Fruit fly (Drosophila melanogaster) whole organism, embryonic: ENCODE data around the gene Kdm3.
A peak's percentile ranks its signal among the peaks of the same experiment; 100 is the strongest.

ENCODE experiments used
- B-H2 ChIP-seq: fragments of 200-800 bp; sonication (Bioruptor generic); optimal IDR thresholded peaks from 2 replicates; lab custom pipeline; 2018; ENCODE audit warnings: missing biosample characterization, mild to moderate bottlenecking, missing genetic modification characterization
- CG10959 ChIP-seq: fragments of 200-800 bp; sonication (Bioruptor generic); IDR thresholded peaks from 2 replicates; pipeline ENCODE4 v1.3.6; 2022; ENCODE audit warnings: missing biosample characterization, missing genetic modification characterization
- CG11504 ChIP-seq: fragments of 200-800 bp; sonication (Bioruptor generic); optimal IDR thresholded peaks from 3 replicates; lab custom pipeline; 2019; ENCODE audit warnings: missing biosample characterization, mild to moderate bottlenecking, missing genetic modification characterization, moderate library complexity
- CG12744 ChIP-seq: fragments of 200-800 bp; sonication (Bioruptor generic); optimal IDR thresholded peaks from 2 replicates; lab custom pipeline; 2016; ENCODE audit warnings: missing biosample characterization, missing genetic modification characterization
- CG12769 ChIP-seq: fragments of 200-800 bp; sonication (Bioruptor generic); optimal IDR thresholded peaks from 2 replicates; lab custom pipeline; 2019; ENCODE audit warnings: missing biosample characterization, mild to moderate bottlenecking, missing genetic modification characterization, moderate library complexity
- CG1647 ChIP-seq: fragments of 200-800 bp; sonication (Bioruptor generic); optimal IDR thresholded peaks from 3 replicates; lab custom pipeline; 2016; ENCODE audit warnings: missing biosample characterization, missing genetic modification characterization
- CG17829 ChIP-seq: fragments of 200-800 bp; optimal IDR thresholded peaks from 2 replicates; lab custom pipeline; 2019; ENCODE audit warnings: missing biosample characterization, mild to moderate bottlenecking, missing genetic modification characterization, moderate library complexity
- CG3065 ChIP-seq: fragments of 200-800 bp; sonication (Bioruptor generic); optimal IDR thresholded peaks from 2 replicates; lab custom pipeline; 2016; ENCODE audit warnings: missing biosample characterization, missing genetic modification characterization
- CG31365 ChIP-seq: fragments of 200-800 bp; sonication (Bioruptor generic); optimal IDR thresholded peaks from 2 replicates; lab custom pipeline; 2018; ENCODE audit warnings: missing biosample characterization, mild to moderate bottlenecking, missing genetic modification characterization
- CG32772 ChIP-seq: fragments of 200-800 bp; sonication (Bioruptor generic); IDR thresholded peaks from 2 replicates; pipeline ENCODE4 v1.3.6; 2022; ENCODE audit warnings: missing biosample characterization, missing genetic modification characterization
- CG34376 ChIP-seq: fragments of 200-800 bp; sonication (Bioruptor generic); optimal IDR thresholded peaks from 2 replicates; lab custom pipeline; 2018; ENCODE audit warnings: missing biosample characterization, mild to moderate bottlenecking, missing genetic modification characterization
- CG4328 ChIP-seq: fragments of 200-800 bp; sonication (Bioruptor generic); optimal IDR thresholded peaks from 3 replicates; lab custom pipeline; 2017; ENCODE audit warnings: missing biosample characterization, missing genetic modification reagents, missing genetic modification characterization
- CG4617 ChIP-seq: fragments of 200-800 bp; sonication (Bioruptor generic); optimal IDR thresholded peaks from 3 replicates; lab custom pipeline; 2016; ENCODE audit warnings: missing biosample characterization, missing genetic modification characterization, borderline replicate concordance
- CG7928 ChIP-seq: fragments of 200-800 bp; sonication (Bioruptor generic); optimal IDR thresholded peaks from 2 replicates; lab custom pipeline; 2017; ENCODE audit warnings: missing biosample characterization, mild to moderate bottlenecking, missing genetic modification characterization
- CoRest ChIP-seq: fragments of 200-800 bp; sonication (Bioruptor generic); optimal IDR thresholded peaks from 3 replicates; lab custom pipeline; 2018; ENCODE audit warnings: missing biosample characterization, mild to moderate bottlenecking, missing genetic modification characterization, moderate library complexity
- Eip74EF ChIP-seq, 2 experiments: fragments of 200-800 bp in 1 of 2; fragments of >200 bp in 1 of 2; sonication (Bioruptor generic) in 1 of 2; optimal IDR thresholded peaks; 2 replicates each; lab custom pipeline; 2017 to 2019; ENCODE audit warnings: missing biosample characterization in 2 of 2, missing genetic modification characterization in 2 of 2, mild to moderate bottlenecking in 1 of 2, moderate library complexity in 1 of 2
- Elba2 ChIP-seq: fragments of 200-800 bp; sonication (Bioruptor generic); optimal IDR thresholded peaks from 3 replicates; lab custom pipeline; 2016; ENCODE audit warnings: missing biosample characterization, missing genetic modification characterization
- Fer2 ChIP-seq: fragments of 200-800 bp; sonication (Bioruptor generic); optimal IDR thresholded peaks from 2 replicates; lab custom pipeline; 2018; ENCODE audit warnings: missing biosample characterization, mild to moderate bottlenecking, missing genetic modification characterization, moderate library complexity
- H2.0 ChIP-seq: fragments of 200-800 bp; sonication (Bioruptor generic); IDR thresholded peaks from 2 replicates; pipeline ENCODE4 v1.3.6; 2022; ENCODE audit warnings: missing biosample characterization, missing genetic modification characterization
- HLH4C ChIP-seq: fragments of 200-800 bp; sonication (Bioruptor generic); IDR thresholded peaks from 3 replicates; pipeline ENCODE4 v1.3.6; 2022; ENCODE audit warnings: missing biosample characterization, missing genetic modification characterization; ENCODE audit not compliant: partially characterized antibody
- Hmx ChIP-seq: fragments of 200-800 bp; sonication (Bioruptor generic); optimal IDR thresholded peaks from 2 replicates; lab custom pipeline; 2016; ENCODE audit warnings: missing biosample characterization, missing genetic modification characterization
- Hr39 ChIP-seq: fragments of >200 bp; optimal IDR thresholded peaks from 2 replicates; lab custom pipeline; 2017
- Hsf ChIP-seq: fragments of 200-800 bp; sonication (Bioruptor generic); optimal IDR thresholded peaks from 3 replicates; lab custom pipeline; 2016; ENCODE audit warnings: missing biosample characterization, missing genetic modification characterization
- MBD-R2 ChIP-seq: fragments of 200-800 bp; sonication (Bioruptor generic); IDR thresholded peaks from 2 replicates; pipeline ENCODE4 v1.3.6; 2022; ENCODE audit warnings: missing biosample characterization, missing genetic modification characterization
- MTF-1 ChIP-seq: fragments of 200-800 bp; sonication (Bioruptor generic); optimal IDR thresholded peaks from 2 replicates; lab custom pipeline; 2018; ENCODE audit warnings: missing biosample characterization, mild to moderate bottlenecking, missing genetic modification characterization, borderline replicate concordance
- Meics ChIP-seq: fragments of 200-800 bp; sonication (Bioruptor generic); optimal IDR thresholded peaks from 2 replicates; lab custom pipeline; 2017; ENCODE audit warnings: missing biosample characterization, mild to moderate bottlenecking, missing genetic modification characterization
- Sin3A ChIP-seq: fragments of >200 bp; optimal IDR thresholded peaks from 2 replicates; lab custom pipeline; 2018
- Spps ChIP-seq: fragments of 200-800 bp; sonication (Bioruptor generic); optimal IDR thresholded peaks from 2 replicates; lab custom pipeline; 2018; ENCODE audit warnings: missing biosample characterization, mild to moderate bottlenecking, missing genetic modification characterization
- Vsx1 ChIP-seq: fragments of 200-800 bp; sonication (Bioruptor generic); optimal IDR thresholded peaks from 2 replicates; lab custom pipeline; 2017; ENCODE audit warnings: missing biosample characterization, mild to moderate bottlenecking, missing genetic modification characterization, missing genetic modification reagents
- Xbp1 ChIP-seq: fragments of 200-800 bp; sonication (Bioruptor generic); optimal IDR thresholded peaks from 3 replicates; lab custom pipeline; 2016; ENCODE audit warnings: missing biosample characterization, mild to moderate bottlenecking, missing genetic modification characterization
- bsh ChIP-seq, 2 experiments: fragments of 200-800 bp; sonication (Bioruptor generic); optimal IDR thresholded peaks; 2 replicates each; lab custom pipeline; 2017 to 2018; ENCODE audit warnings: mild to moderate bottlenecking in 2 of 2, missing biosample characterization in 2 of 2, missing genetic modification characterization in 2 of 2, moderate library complexity in 1 of 2
- crp ChIP-seq, 2 experiments: fragments of 200-800 bp; sonication (Bioruptor generic); optimal IDR thresholded peaks; 2 replicates in 1 of 2; 3 replicates in 1 of 2; lab custom pipeline; 2017; ENCODE audit warnings: missing biosample characterization in 2 of 2, missing genetic modification characterization in 2 of 2, mild to moderate bottlenecking in 1 of 2, moderate library complexity in 1 of 2
- esg ChIP-seq: fragments of 200-800 bp; sonication (Bioruptor generic); conservative IDR thresholded peaks from 2 replicates; pipeline ENCODE4 v1.3.6; 2022; ENCODE audit warnings: missing biosample characterization, missing genetic modification characterization
- eve ChIP-seq, 2 experiments: fragments of >200 bp; optimal IDR thresholded peaks; 2 replicates each; lab custom pipeline; 2017; ENCODE audit warnings: missing biosample characterization in 2 of 2, missing genetic modification characterization in 2 of 2
- fd96Cb ChIP-seq: fragments of 200-800 bp; sonication (Bioruptor generic); optimal IDR thresholded peaks from 2 replicates; lab custom pipeline; 2018; ENCODE audit warnings: missing biosample characterization, mild to moderate bottlenecking, missing genetic modification characterization, moderate library complexity
- ftz-f1 ChIP-seq: fragments of 200-800 bp; sonication (Bioruptor generic); optimal IDR thresholded peaks from 2 replicates; lab custom pipeline; 2016; ENCODE audit warnings: missing biosample characterization, missing genetic modification characterization
- gcm2 ChIP-seq: fragments of 200-800 bp; sonication (Bioruptor generic); optimal IDR thresholded peaks from 2 replicates; lab custom pipeline; 2016; ENCODE audit warnings: missing biosample characterization, missing genetic modification characterization
- grau ChIP-seq: fragments of 200-800 bp; optimal IDR thresholded peaks from 3 replicates; lab custom pipeline; 2019; ENCODE audit warnings: missing biosample characterization, mild to moderate bottlenecking, missing genetic modification characterization, moderate library complexity
- ind ChIP-seq: fragments of 200-800 bp; sonication (Bioruptor generic); optimal IDR thresholded peaks from 3 replicates; lab custom pipeline; 2016; ENCODE audit warnings: missing biosample characterization, missing genetic modification characterization
- kni ChIP-seq: fragments of 200-800 bp; sonication (Bioruptor generic); optimal IDR thresholded peaks from 3 replicates; lab custom pipeline; 2017; ENCODE audit warnings: mild to moderate bottlenecking, missing biosample characterization, missing genetic modification reagents, missing genetic modification characterization
- knrl ChIP-seq: fragments of 200-800 bp; sonication (Bioruptor generic); IDR thresholded peaks from 3 replicates; pipeline ENCODE4 v1.3.6; 2022; ENCODE audit warnings: missing biosample characterization, missing genetic modification characterization; ENCODE audit not compliant: partially characterized antibody
- lab ChIP-seq: fragments of 200-800 bp; sonication (Bioruptor generic); optimal IDR thresholded peaks from 3 replicates; lab custom pipeline; 2017; ENCODE audit warnings: missing biosample characterization, missing genetic modification characterization, mild to moderate bottlenecking, moderate library complexity, missing genetic modification reagents
- lbe ChIP-seq: fragments of 200-800 bp; sonication (Bioruptor generic); optimal IDR thresholded peaks from 2 replicates; lab custom pipeline; 2016; ENCODE audit warnings: missing biosample characterization, mild to moderate bottlenecking, missing genetic modification characterization
- luna ChIP-seq: fragments of 200-800 bp; sonication (Bioruptor generic); optimal IDR thresholded peaks from 2 replicates; lab custom pipeline; 2016; ENCODE audit warnings: missing biosample characterization, missing genetic modification characterization
- salm ChIP-seq: fragments of 200-800 bp; sonication (Bioruptor generic); optimal IDR thresholded peaks from 2 replicates; lab custom pipeline; 2018; ENCODE audit warnings: missing biosample characterization, mild to moderate bottlenecking, missing genetic modification characterization
- sna ChIP-seq: fragments of 200-800 bp; sonication (Bioruptor generic); IDR thresholded peaks from 2 replicates; pipeline ENCODE4 v1.3.6; 2022; ENCODE audit warnings: missing biosample characterization, missing genetic modification characterization; ENCODE audit not compliant: partially characterized antibody
- stwl ChIP-seq: fragments of 200-800 bp; sonication (Bioruptor generic); optimal IDR thresholded peaks from 3 replicates; lab custom pipeline; 2018; ENCODE audit warnings: missing biosample characterization, mild to moderate bottlenecking, missing genetic modification characterization, moderate library complexity
- tgo ChIP-seq: fragments of 200-800 bp; sonication (Bioruptor generic); IDR thresholded peaks from 3 replicates; pipeline ENCODE4 v1.3.6; 2022; ENCODE audit warnings: missing biosample characterization, missing genetic modification characterization
- wdn ChIP-seq: fragments of 200-800 bp; sonication (Bioruptor generic); IDR thresholded peaks from 2 replicates; pipeline ENCODE4 v1.3.6; 2022; ENCODE audit warnings: missing biosample characterization, missing genetic modification characterization
- yki ChIP-seq: fragments of >200 bp; optimal IDR thresholded peaks from 3 replicates; lab custom pipeline; 2018
- zf30C ChIP-seq: fragments of 200-800 bp; sonication (Bioruptor generic); optimal IDR thresholded peaks from 3 replicates; lab custom pipeline; 2018; ENCODE audit warnings: missing biosample characterization, mild to moderate bottlenecking, missing genetic modification characterization

Kdm3 gene

DNA sequence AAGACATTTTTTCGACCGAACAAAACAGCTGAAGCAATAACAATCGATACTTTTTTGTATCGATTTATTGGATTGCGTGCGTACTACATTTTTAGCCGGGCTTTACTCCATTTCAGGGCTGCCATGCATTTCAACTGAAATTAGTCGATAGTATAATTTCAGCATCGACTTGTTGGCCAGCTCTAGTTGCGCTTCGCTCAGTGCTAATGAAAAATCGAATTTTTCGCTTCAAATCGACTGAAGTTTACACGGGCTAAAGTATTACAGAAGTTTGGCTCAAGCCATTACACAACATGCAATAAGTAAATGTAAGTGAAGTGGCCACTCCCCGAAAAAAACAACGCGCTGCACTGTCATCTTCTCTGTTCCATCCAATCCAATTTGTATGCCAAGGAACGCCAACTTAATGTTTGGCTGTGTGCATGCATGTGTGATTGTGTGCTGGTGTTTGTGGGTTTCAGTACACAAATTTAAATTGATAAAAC lies at the start of gene Kdm3, which contains the start of the genes mRpL47 and CG8176:
TSS of gene Kdm3 (plus strand) at position 148 of the 485 bp plus-strand sequence.
TSS of gene mRpL47 (minus strand) at position 49 of the 485 bp plus-strand sequence.
TSS of gene CG8176 (plus strand) at position 148 of the 485 bp plus-strand sequence.
- TF ChIP-seq CG12744 (peak; percentile 48), CG32772 (GFP tag; lab: Robert Waterston, UW) (no peak), zf30C (no peak), CoRest (tag; lab: Kevin White, UChicago) (peak; percentile 62), Elba2 (GFP tag; lab: Kevin White, UChicago) (no peak), Hr39 (lab: Kevin White, UChicago) (no peak), Fer2 (tag; lab: Kevin White, UChicago) (peak; percentile 10), HLH4C (GFP tag; lab: Robert Waterston, UW) (no peak), MBD-R2 (no peak), CG17829 (peak; percentile 82), fd96Cb (no peak), knrl (GFP tag; lab: Robert Waterston, UW) (no peak), gcm2 (GFP tag; lab: Kevin White, UChicago) (no peak), crp (GFP tag; optimal IDR thresholded peaks at IDR 0.05; lab: Kevin White, UChicago) (peak; percentile 64 to 95), bsh (GFP tag; optimal IDR thresholded peaks at IDR 0.05; lab: Kevin White, UChicago) (peak in 1 of 2 experiments; percentile 13), eve (GFP tag; optimal IDR thresholded peaks at IDR 0.05; lab: Kevin White, UChicago) (no peak), grau (tag; lab: Kevin White, UChicago) (peak; percentile 63), ind (GFP tag; lab: Kevin White, UChicago) (peak; percentile 61), CG7928 (peak; percentile 98), Sin3A (peak; percentile 96), wdn (GFP tag; lab: Robert Waterston, UW) (no peak), Meics (peak; percentile 30), stwl (tag; lab: Kevin White, UChicago) (peak; percentile 70), B-H2 (GFP tag; lab: Kevin White, UChicago) (peak; percentile 86), Eip74EF (GFP tag; optimal IDR thresholded peaks at IDR 0.05; lab: Kevin White, UChicago) (no peak), salm (no peak), Vsx1 (GFP tag; lab: Kevin White, UChicago) (no peak), H2.0 (GFP tag; lab: Robert Waterston, UW) (no peak), luna (GFP tag; lab: Kevin White, UChicago) (peak; percentile 69), MTF-1 (GFP tag; lab: Kevin White, UChicago) (no peak), Xbp1 (GFP tag; lab: Kevin White, UChicago) (peak; percentile 71), CG12769 (peak; percentile 83), CG1647 (peak; percentile 86), CG11504 (tag; lab: Kevin White, UChicago) (no peak), tgo (no peak), Hsf (GFP tag; lab: Kevin White, UChicago) (peak; percentile 66), sna (GFP tag; lab: Robert Waterston, UW) (no peak), CG3065 (GFP tag; lab: Kevin White, UChicago) (no peak), yki (no peak), lab (GFP tag; lab: Kevin White, UChicago) (no peak), Spps (no peak), CG4328 (GFP tag; lab: Kevin White, UChicago) (no peak), CG10959 (GFP tag; lab: Robert Waterston, UW) (no peak), esg (no peak), ftz-f1 (GFP tag; lab: Kevin White, UChicago) (peak; percentile 26), lbe (GFP tag; lab: Kevin White, UChicago) (no peak), CG4617 (GFP tag; lab: Kevin White, UChicago) (peak; percentile 97), CG31365 (no peak), kni (GFP tag; lab: Kevin White, UChicago) (no peak), CG34376 (GFP tag; lab: Kevin White, UChicago) (peak; percentile 78), Hmx (no peak)
